ENCODE assay signal across 2 fruit fly cellular contexts in the genomic region with DNA sequence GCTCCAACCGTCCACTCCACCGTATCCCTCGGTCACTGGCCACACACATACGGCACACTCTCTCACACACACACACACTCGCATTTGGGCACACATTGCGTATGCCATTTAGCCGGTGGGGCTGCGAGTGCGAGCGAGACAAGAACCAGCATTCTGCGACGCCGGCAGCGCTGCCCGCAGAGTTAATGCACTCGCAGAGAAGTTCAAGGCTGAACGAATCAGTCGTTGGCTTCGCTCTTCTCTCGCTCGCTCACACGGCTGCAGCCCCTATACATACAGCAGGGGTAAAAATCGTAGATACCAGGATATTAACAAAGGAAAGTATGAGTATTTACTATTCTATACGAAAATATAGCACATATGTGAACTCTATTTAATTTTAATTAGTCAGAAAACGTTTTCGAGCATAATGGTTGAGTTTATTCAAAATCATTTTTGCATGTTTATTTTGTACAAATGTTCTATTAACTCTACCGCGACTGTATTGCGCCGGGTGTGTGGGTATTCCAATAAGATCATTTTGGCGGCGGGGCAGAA.
TF ChIP-seq lines count a peak whose summit lies in the region.

No protein-coding gene starts in this region.

TF ChIP-seq in whole organism, embryonic, 481 proteins besides CTCF, POLR2A, EP300 and RAD21 (continued from another document and continues in another):
- TF ChIP-seq Pdp1 (GFP tag; optimal IDR thresholded peaks at IDR 0.05; lab: Kevin White, UChicago), result peak; percentile 24 to 45
- peak; percentile 43 for TF ChIP-seq CG4854 (GFP tag; optimal IDR thresholded peaks at IDR 0.05; lab: Kevin White, UChicago)
- TF ChIP-seq tgo (GFP tag; IDR thresholded peaks at IDR 0.05; lab: Robert Waterston, UW), result peak; percentile 73
- peak; percentile 61 for TF ChIP-seq CG18476 (GFP tag; optimal IDR thresholded peaks at IDR 0.05; lab: Kevin White, UChicago)
- no peak for TF ChIP-seq CG1647 (GFP tag; optimal IDR thresholded peaks at IDR 0.05; lab: Kevin White, UChicago)
- TF ChIP-seq CG12769 (tag; optimal IDR thresholded peaks at IDR 0.05; lab: Kevin White, UChicago), result peak; percentile 49
- TF ChIP-seq seq (GFP tag; IDR thresholded peaks at IDR 0.05; lab: Robert Waterston, UW), result no peak; the same call in 1 of the 2 replicates
- TF ChIP-seq HHEX (GFP tag; optimal IDR thresholded peaks at IDR 0.05; lab: Kevin White, UChicago), result peak; percentile 64
- TF ChIP-seq pros (GFP tag; optimal IDR thresholded peaks at IDR 0.05; lab: Kevin White, UChicago), result no peak
- no peak for TF ChIP-seq Fer2 (tag; optimal IDR thresholded peaks at IDR 0.05; lab: Kevin White, UChicago)
- no peak for TF ChIP-seq exex (tag; optimal IDR thresholded peaks at IDR 0.05; lab: Kevin White, UChicago)
- no peak for TF ChIP-seq aop (GFP tag; IDR thresholded peaks at IDR 0.05; lab: Robert Waterston, UW)
- TF ChIP-seq HLHmδ (GFP tag; optimal IDR thresholded peaks at IDR 0.05; lab: Kevin White, UChicago), result peak; percentile 35
- TF ChIP-seq CG34376 (GFP tag; optimal IDR thresholded peaks at IDR 0.05; lab: Kevin White, UChicago), result no peak
- peak; percentile 61 for TF ChIP-seq lilli (GFP tag; optimal IDR thresholded peaks at IDR 0.05; lab: Kevin White, UChicago)
- no peak for TF ChIP-seq Oaz (GFP tag; IDR thresholded peaks at IDR 0.05; lab: Robert Waterston, UW)
- no peak for TF ChIP-seq TFAM (GFP tag; optimal IDR thresholded peaks at IDR 0.05; lab: Kevin White, UChicago)
- TF ChIP-seq cwo (GFP tag; optimal IDR thresholded peaks at IDR 0.05; lab: Kevin White, UChicago), result peak; percentile 58
- peak; percentile 85 for TF ChIP-seq CG8388 (GFP tag; optimal IDR thresholded peaks at IDR 0.05; lab: Kevin White, UChicago)
- TF ChIP-seq CG31441 (GFP tag; IDR thresholded peaks at IDR 0.05; lab: Robert Waterston, UW), result peak; percentile 82
- TF ChIP-seq CG2202 (tag; optimal IDR thresholded peaks at IDR 0.05; lab: Kevin White, UChicago), result peak; percentile 76
- TF ChIP-seq run (tag; optimal IDR thresholded peaks at IDR 0.05; lab: Kevin White, UChicago), result peak; percentile 37
- TF ChIP-seq emc (GFP tag; optimal IDR thresholded peaks at IDR 0.05; lab: Kevin White, UChicago), result no peak
- TF ChIP-seq CG33213 (GFP tag; optimal IDR thresholded peaks at IDR 0.05; lab: Kevin White, UChicago), result peak; percentile 7
- peak; percentile 83 for TF ChIP-seq CG15696 (tag; optimal IDR thresholded peaks at IDR 0.05; lab: Kevin White, UChicago)
- TF ChIP-seq bcd (GFP tag; optimal IDR thresholded peaks at IDR 0.05; lab: Kevin White, UChicago), result peak; percentile 62
- TF ChIP-seq so (GFP tag; IDR thresholded peaks at IDR 0.05; lab: Robert Waterston, UW), result peak; percentile 46; the same call in 1 of the 3 replicates
- TF ChIP-seq grn (GFP tag; optimal IDR thresholded peaks at IDR 0.05; lab: Kevin White, UChicago), result no peak
- TF ChIP-seq CG10209 (GFP tag; optimal IDR thresholded peaks at IDR 0.05; lab: Kevin White, UChicago), result peak; percentile 64
- TF ChIP-seq CG9727 (GFP tag; optimal IDR thresholded peaks at IDR 0.05; lab: Kevin White, UChicago), result peak; percentile 81
- no peak for TF ChIP-seq pfk (GFP tag; optimal IDR thresholded peaks at IDR 0.05; lab: Kevin White, UChicago)
- TF ChIP-seq zfh2 (GFP tag; optimal IDR thresholded peaks at IDR 0.05; lab: Kevin White, UChicago), result no peak
- no peak for TF ChIP-seq unc-4 (GFP tag; IDR thresholded peaks at IDR 0.05; lab: Robert Waterston, UW; ENCODE audit: partially characterized antibody)
- TF ChIP-seq tll (GFP tag; optimal IDR thresholded peaks at IDR 0.05; lab: Kevin White, UChicago), result peak in 1 of 2 experiments; percentile 22
- TF ChIP-seq ash1 (GFP tag; optimal IDR thresholded peaks at IDR 0.05; lab: Kevin White, UChicago), result no peak
- TF ChIP-seq gce (GFP tag; IDR thresholded peaks at IDR 0.05; lab: Robert Waterston, UW), result no peak; the same call in 2 of the 3 replicates
- peak; percentile 62 for TF ChIP-seq sqz (GFP tag; optimal IDR thresholded peaks at IDR 0.05; lab: Kevin White, UChicago)
- peak; percentile 42 for TF ChIP-seq CG3281 (GFP tag; optimal IDR thresholded peaks at IDR 0.05; lab: Kevin White, UChicago)
- no peak for TF ChIP-seq NFAT (GFP tag; IDR thresholded peaks at IDR 0.05; lab: Robert Waterston, UW)
- peak; percentile 69 for TF ChIP-seq CG10366 (GFP tag; IDR thresholded peaks at IDR 0.05; lab: Robert Waterston, UW)
- peak; percentile 78 for TF ChIP-seq ci (GFP tag; IDR thresholded peaks at IDR 0.05; lab: Robert Waterston, UW)
- TF ChIP-seq Ptx1 (GFP tag; IDR thresholded peaks at IDR 0.05; lab: Robert Waterston, UW), result peak; percentile 73
- TF ChIP-seq CG6254 (GFP tag; optimal IDR thresholded peaks at IDR 0.05; lab: Kevin White, UChicago), result peak; percentile 82
- peak; percentile 65 for TF ChIP-seq NC2β (GFP tag; optimal IDR thresholded peaks at IDR 0.05; lab: Kevin White, UChicago)
- TF ChIP-seq Vsx1 (GFP tag; optimal IDR thresholded peaks at IDR 0.05; lab: Kevin White, UChicago), result peak; percentile 62
- no peak for TF ChIP-seq CG7928 (GFP tag; optimal IDR thresholded peaks at IDR 0.05; lab: Kevin White, UChicago)
- peak; percentile 66 for TF ChIP-seq ssp (GFP tag; IDR thresholded peaks at IDR 0.05; lab: Robert Waterston, UW)
- peak; percentile 54 for TF ChIP-seq CG12942 (GFP tag; optimal IDR thresholded peaks at IDR 0.05; lab: Kevin White, UChicago)
- no peak for TF ChIP-seq D (optimal IDR thresholded peaks at IDR 0.05; lab: Kevin White, UChicago)
- TF ChIP-seq D (GFP tag; optimal IDR thresholded peaks at IDR 0.05; lab: Kevin White, UChicago), result peak; percentile 86
- peak; percentile 27 for TF ChIP-seq maf-S (GFP tag; optimal IDR thresholded peaks at IDR 0.05; lab: Kevin White, UChicago)
- TF ChIP-seq CG11398 (GFP tag; optimal IDR thresholded peaks at IDR 0.05; lab: Kevin White, UChicago), result peak; percentile 53
- TF ChIP-seq CG15601 (tag; optimal IDR thresholded peaks at IDR 0.05; lab: Kevin White, UChicago), result peak; percentile 84
- TF ChIP-seq Nf-YC (tag; optimal IDR thresholded peaks at IDR 0.05; lab: Kevin White, UChicago), result peak; percentile 48
- peak; percentile 68 for TF ChIP-seq tio (GFP tag; optimal IDR thresholded peaks at IDR 0.05; lab: Kevin White, UChicago)
- peak; percentile 58 for TF ChIP-seq jumu (GFP tag; optimal IDR thresholded peaks at IDR 0.05; lab: Kevin White, UChicago)
- peak; percentile 42 for TF ChIP-seq CG13296 (GFP tag; optimal IDR thresholded peaks at IDR 0.05; lab: Kevin White, UChicago)
- peak; percentile 22 for TF ChIP-seq CG15073 (GFP tag; optimal IDR thresholded peaks at IDR 0.05; lab: Kevin White, UChicago)
- TF ChIP-seq CG12299 (tag; optimal IDR thresholded peaks at IDR 0.05; lab: Kevin White, UChicago), result peak; percentile 28
- peak; percentile 32 for TF ChIP-seq CG4328 (GFP tag; optimal IDR thresholded peaks at IDR 0.05; lab: Kevin White, UChicago)
- TF ChIP-seq CG7987 (GFP tag; optimal IDR thresholded peaks at IDR 0.05; lab: Kevin White, UChicago), result no peak
- no peak for TF ChIP-seq Dip3 (GFP tag; optimal IDR thresholded peaks at IDR 0.05; lab: Kevin White, UChicago)
- peak; percentile 25 for TF ChIP-seq pb (GFP tag; optimal IDR thresholded peaks at IDR 0.05; lab: Kevin White, UChicago)

TF ChIP-seq in whole organism, prepupa, 60 proteins besides CTCF, POLR2A, EP300 and RAD21 (continued from another document):
- TF ChIP-seq Gug (GFP tag; IDR thresholded peaks at IDR 0.05; lab: Robert Waterston, UW), result peak; percentile 78
- no peak for TF ChIP-seq Hr38 (GFP tag; optimal IDR thresholded peaks at IDR 0.05; lab: Kevin White, UChicago)
- TF ChIP-seq Sox14 (GFP tag; optimal IDR thresholded peaks at IDR 0.05; lab: Kevin White, UChicago), result peak; percentile 99
- TF ChIP-seq spab (GFP tag; optimal IDR thresholded peaks at IDR 0.05; lab: Kevin White, UChicago), result peak; percentile 93
- peak; percentile 99 for TF ChIP-seq svp (GFP tag; lab: Kevin White, UChicago)
- peak; percentile 86 for TF ChIP-seq CG11902 (GFP tag; optimal IDR thresholded peaks at IDR 0.05; lab: Kevin White, UChicago)
- TF ChIP-seq vri (GFP tag; optimal IDR thresholded peaks at IDR 0.05; lab: Kevin White, UChicago), result no peak
- peak; percentile 92 for TF ChIP-seq CG32006 (GFP tag; optimal IDR thresholded peaks at IDR 0.05; lab: Kevin White, UChicago)
- peak; percentile 95 for TF ChIP-seq dsx (GFP tag; optimal IDR thresholded peaks at IDR 0.05; lab: Kevin White, UChicago; ENCODE audit: poor library complexity, severe bottlenecking)
- peak; percentile 89 for TF ChIP-seq Sox15 (GFP tag; optimal IDR thresholded peaks at IDR 0.05; lab: Kevin White, UChicago)
- TF ChIP-seq fd59A (GFP tag; optimal IDR thresholded peaks at IDR 0.05; lab: Kevin White, UChicago), result peak; percentile 95
- peak; percentile 86 for TF ChIP-seq CG6854 (GFP tag; optimal IDR thresholded peaks at IDR 0.05; lab: Kevin White, UChicago)
TF ChIP-seq in whole organism, prepupa: peak in this region for 58.
